Fruit fly (Drosophila melanogaster) whole organism: Measurements from ENCODE around the gene btsz.

ENCODE experiments used
- CG8478 ChIP-seq: fragments of >200 bp; optimal IDR thresholded peaks from 2 replicates; lab custom pipeline; 2018; ENCODE audit warnings: inconsistent platforms
- Dll ChIP-seq: fragments of >200 bp; optimal IDR thresholded peaks from 2 replicates; lab custom pipeline; 2017
- EcR ChIP-seq, 2 experiments: fragments of >200 bp; optimal IDR thresholded peaks; 2 replicates each; lab custom pipeline; 2017; ENCODE audit warnings: missing biosample characterization in 2 of 2, missing genetic modification characterization in 2 of 2, missing genetic modification reagents in 2 of 2
- pan ChIP-seq: fragments of >200 bp; optimal IDR thresholded peaks from 2 replicates; lab custom pipeline; 2017
- psq ChIP-seq: fragments of >200 bp; optimal IDR thresholded peaks from 2 replicates; lab custom pipeline; 2017
- usp ChIP-seq: fragments of >200 bp; optimal IDR thresholded peaks from 2 replicates; lab custom pipeline; 2017; ENCODE audit warnings: missing biosample characterization, missing genetic modification characterization, mixed read lengths

The btsz gene

dm6 chr3R:14754806-14755488, 120.3 kb downstream of the btsz start:
- TF ChIP-seq Dll (lab: Kevin White, UChicago), result no peak
- TF ChIP-seq EcR (GFP tag; optimal IDR thresholded peaks at IDR 0.05; lab: Kevin White, UChicago), result no peak
- no peak for TF ChIP-seq usp (GFP tag; lab: Kevin White, UChicago)
- TF ChIP-seq psq (lab: Kevin White, UChicago), result no peak
- peak; percentile 83 for TF ChIP-seq pan (lab: Kevin White, UChicago)
- no peak for TF ChIP-seq CG8478

- no peak for TF ChIP-seq pan (lab: Kevin White, UChicago)
- no peak for TF ChIP-seq usp (GFP tag; lab: Kevin White, UChicago)
- TF ChIP-seq CG8478, result no peak
- TF ChIP-seq psq (lab: Kevin White, UChicago), result no peak
- TF ChIP-seq EcR (GFP tag; optimal IDR thresholded peaks at IDR 0.05; lab: Kevin White, UChicago), result no peak
- TF ChIP-seq Dll (lab: Kevin White, UChicago), result no peak
These were observed 120.9 kb downstream of the btsz start, which contains the start of gene CG7362 for dm6 chr3R:14754360-14754759. TSS of gene CG7362 (minus strand) at chr3R:14754460.
